Worm (Caenorhabditis elegans): ENCODE measurements around the gene sec-23.

DNA sequence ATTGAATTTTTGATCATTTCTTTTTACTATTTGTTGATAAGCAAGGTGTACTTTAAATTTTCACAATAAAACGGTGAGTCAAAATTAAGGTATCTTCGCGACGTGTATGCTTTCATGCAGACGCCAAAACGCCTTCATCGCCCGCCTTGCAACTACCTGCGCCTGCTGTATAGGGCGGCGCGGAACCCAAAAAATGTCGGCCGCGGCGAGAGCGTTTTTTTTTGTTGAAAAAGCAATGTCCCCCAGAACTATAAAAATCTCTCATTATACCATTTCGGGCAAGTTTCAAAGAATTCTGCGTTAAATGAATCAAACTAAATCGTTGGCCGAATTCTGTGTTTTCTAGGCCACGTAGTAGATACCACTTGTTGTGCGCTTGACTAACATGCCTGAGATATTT, 52.6 kb downstream of the sec-23 start:
- TF ChIP-seq nhr-28 (tag; optimal IDR thresholded peaks at IDR 0.05), result no peak
- no peak for TF ChIP-seq nhr-237 (tag; optimal IDR thresholded peaks at IDR 0.05)

Data from whole organism, mixed stage, embryonic.